Worm (Caenorhabditis elegans): Measurements from ENCODE around the gene ZK896.4.
"Not testable (repeated sequence)": the region's sequence is repeated elsewhere in the genome, so short reads cannot be mapped to it uniquely, and the experiment has no call there.

ZK896.4 gene

ce11 chrIV:12879557-12879956 is 3.5 kb downstream of the ZK896.4 start, which contains the start of gene ZK896.5 (continued):
- no peak for TF ChIP-seq dmd-8 (GFP tag; IDR thresholded peaks at IDR 0.05)
- no peak for TF ChIP-seq daf-8 (GFP tag; IDR thresholded peaks at IDR 0.05)
- TF ChIP-seq spr-1 (tag; optimal IDR thresholded peaks at IDR 0.05) = no peak
- TF ChIP-seq snpc-4 (tag; optimal IDR thresholded peaks at IDR 0.05) = no peak
- no peak for TF ChIP-seq unc-39 (tag; optimal IDR thresholded peaks at IDR 0.05)
- TF ChIP-seq Y105C5A.15 (GFP tag; IDR thresholded peaks at IDR 0.05) = no peak
- TF ChIP-seq pqm-1 (tag; optimal IDR thresholded peaks at IDR 0.05) = peak; percentile 45
- no peak for TF ChIP-seq saeg-2 (GFP tag; IDR thresholded peaks at IDR 0.05)
- no peak for TF ChIP-seq R02D3.7 (tag; optimal IDR thresholded peaks at IDR 0.05)
- TF ChIP-seq F49E8.2 (tag; optimal IDR thresholded peaks at IDR 0.05; ENCODE audit: borderline replicate concordance) = no peak

- TF ChIP-seq daf-16 (GFP tag; optimal IDR thresholded peaks at IDR 0.05) = no peak
- TF ChIP-seq daf-16 (tag; optimal IDR thresholded peaks at IDR 0.05) = peak; percentile 46
- peak; percentile 12 for TF ChIP-seq aha-1 (tag)
- no peak for TF ChIP-seq pha-4 (GFP tag; IDR thresholded peaks at IDR 0.05)
- no peak for TF ChIP-seq pha-4 (tag; optimal IDR thresholded peaks at IDR 0.05)
- TF ChIP-seq nhr-28 (tag; optimal IDR thresholded peaks at IDR 0.05) = peak; percentile 24
- TF ChIP-seq pqm-1 (tag; optimal IDR thresholded peaks at IDR 0.05) = peak; percentile 64
- TF ChIP-seq dmd-6 (GFP tag; IDR thresholded peaks at IDR 0.05) = peak; percentile 32; the same call in 1 of the 2 replicates
- no peak for TF ChIP-seq tra-1 (GFP tag; IDR thresholded peaks at IDR 0.05)
Observed at ce11 chrIV:12876558-12876957, 6.5 kb downstream of the ZK896.4 start.

- not testable (repeated sequence) for TF ChIP-seq nhr-11 (tag; optimal IDR thresholded peaks at IDR 0.05); hif-1 (tag; optimal IDR thresholded peaks at IDR 0.05); nhr-42 (GFP tag; IDR thresholded peaks at IDR 0.05)
Observed at ce11 chrIV:12875260-12875659, 7.8 kb downstream of the ZK896.4 start, which contains the start of gene ZK896.1. Gene ZK896.1 (minus strand): TSS chrIV:12875360.

ce11 chrIV:12871445-12871947 is 11.6 kb downstream of the ZK896.4 start, which contains the start of gene clec-187:
Gene clec-187 (minus strand): TSS chrIV:12871495.
- no peak for TF ChIP-seq set-16 (GFP tag; IDR thresholded peaks at IDR 0.05)
- TF ChIP-seq ZK337.2 (GFP tag; IDR thresholded peaks at IDR 0.05) = no peak
- no peak for TF ChIP-seq ZK546.5 (tag; optimal IDR thresholded peaks at IDR 0.05)
- TF ChIP-seq skn-1 (tag; optimal IDR thresholded peaks at IDR 0.05) = no peak
- no peak for TF ChIP-seq daf-19 (GFP tag; conservative IDR thresholded peaks at IDR 0.05)
- no peak for TF ChIP-seq dmd-8 (GFP tag; IDR thresholded peaks at IDR 0.05)
- no peak for TF ChIP-seq dpl-1 (GFP tag; optimal IDR thresholded peaks at IDR 0.05)
- peak; percentile 5 for TF ChIP-seq dve-1 (tag; optimal IDR thresholded peaks at IDR 0.05; ENCODE audit: insufficient read depth)
- no peak for TF ChIP-seq tag-97 (GFP tag; IDR thresholded peaks at IDR 0.05)
- TF ChIP-seq pha-4 (GFP tag; IDR thresholded peaks at IDR 0.05) = no peak
- no peak for TF ChIP-seq pha-4 (tag; optimal IDR thresholded peaks at IDR 0.05)
- no peak for TF ChIP-seq ztf-7 (tag; optimal IDR thresholded peaks at IDR 0.05)
- TF ChIP-seq ceh-28 (tag; optimal IDR thresholded peaks at IDR 0.05) = no peak
- TF ChIP-seq daf-16 (GFP tag; optimal IDR thresholded peaks at IDR 0.05) = no peak
- TF ChIP-seq daf-16 (tag; optimal IDR thresholded peaks at IDR 0.05) = peak; percentile 46
- no peak for TF ChIP-seq ceh-44 (GFP tag; IDR thresholded peaks at IDR 0.05)
- no peak for TF ChIP-seq sdz-12 (GFP tag; optimal IDR thresholded peaks at IDR 0.05)
- no peak for TF ChIP-seq jun-1 (tag; optimal IDR thresholded peaks at IDR 0.05)
- no peak for TF ChIP-seq madf-5 (GFP tag; IDR thresholded peaks at IDR 0.05)
- no peak for TF ChIP-seq duxl-1 (tag; optimal IDR thresholded peaks at IDR 0.05; ENCODE audit: poor library complexity)
- TF ChIP-seq daf-12 (tag; optimal IDR thresholded peaks at IDR 0.05) = no peak
- no peak for TF ChIP-seq Y105C5A.15 (GFP tag; IDR thresholded peaks at IDR 0.05)
- TF ChIP-seq R02D3.7 (tag; optimal IDR thresholded peaks at IDR 0.05) = no peak
- no peak for TF ChIP-seq spr-3 (GFP tag; optimal IDR thresholded peaks at IDR 0.05)
- peak; percentile 58 for TF ChIP-seq aha-1 (tag)
- TF ChIP-seq php-3 (GFP tag; IDR thresholded peaks at IDR 0.05) = no peak
- TF ChIP-seq ces-1 (GFP tag; optimal IDR thresholded peaks at IDR 0.05) = no peak
- TF ChIP-seq nhr-25 (tag; optimal IDR thresholded peaks at IDR 0.05; ENCODE audit: borderline replicate concordance, insufficient read depth) = no peak
- no peak for TF ChIP-seq attf-4 (tag; optimal IDR thresholded peaks at IDR 0.05)
